In genomic region chrIII:13258163-13258562, ce11 we compare ENCODE assay signal across 8 worm cellular contexts.
TF ChIP-seq lines count a peak whose summit lies in the region.

No protein-coding gene starts in this region.

TF ChIP-seq in whole organism, L1 larva, 84 proteins besides CTCF, POLR2A, EP300 and RAD21 (continues in another document):
- no peak for TF ChIP-seq ceh-8 (GFP tag; optimal IDR thresholded peaks at IDR 0.05; lab: Kevin White, UChicago)
- no peak for TF ChIP-seq nhr-12 (tag; optimal IDR thresholded peaks at IDR 0.05; lab: Kevin White, UChicago)
- peak; percentile 31 for TF ChIP-seq nhr-47 (tag; optimal IDR thresholded peaks at IDR 0.05; lab: Kevin White, UChicago)
- no peak for TF ChIP-seq zag-1 (tag; optimal IDR thresholded peaks at IDR 0.05; lab: Kevin White, UChicago)
- TF ChIP-seq nhr-11 (tag; optimal IDR thresholded peaks at IDR 0.05; lab: Kevin White, UChicago), result no peak
- TF ChIP-seq isw-1 (GFP tag; IDR thresholded peaks at IDR 0.05; lab: Robert Waterston, UW), result peak; percentile 5; the same call in 1 of the 2 replicates
- peak; percentile 34 for TF ChIP-seq snu-23 (GFP tag; optimal IDR thresholded peaks at IDR 0.05; lab: Kevin White, UChicago)
- no peak for TF ChIP-seq hpl-2 (GFP tag; optimal IDR thresholded peaks at IDR 0.05; lab: Kevin White, UChicago)
- no peak for TF ChIP-seq sox-4 (tag; optimal IDR thresholded peaks at IDR 0.05; lab: Kevin White, UChicago)
- no peak for TF ChIP-seq ceh-88 (GFP tag; IDR thresholded peaks at IDR 0.05; lab: Robert Waterston, UW)
- no peak for TF ChIP-seq mef-2 (tag; optimal IDR thresholded peaks at IDR 0.05; lab: Kevin White, UChicago)
- TF ChIP-seq unc-30 (tag; optimal IDR thresholded peaks at IDR 0.05; lab: Kevin White, UChicago), result no peak

TF ChIP-seq in whole organism, L2 larva, 48 proteins besides CTCF, POLR2A, EP300 and RAD21 (continues in another document):
- TF ChIP-seq lin-11 (tag; optimal IDR thresholded peaks at IDR 0.05; lab: Kevin White, UChicago) (peak; percentile 15), F13H6.1 (tag; optimal IDR thresholded peaks at IDR 0.05; lab: Kevin White, UChicago) (peak; percentile 22), ceh-82 (tag; optimal IDR thresholded peaks at IDR 0.05; lab: Kevin White, UChicago) (no peak), lin-13 (GFP tag; optimal IDR thresholded peaks at IDR 0.05; lab: Kevin White, UChicago) (peak; percentile 7), zag-1 (tag; optimal IDR thresholded peaks at IDR 0.05; lab: Kevin White, UChicago) (no peak), crh-2 (tag; optimal IDR thresholded peaks at IDR 0.05; lab: Kevin White, UChicago) (peak; percentile 3), unc-55 (GFP tag; optimal IDR thresholded peaks at IDR 0.05; lab: Kevin White, UChicago) (peak; percentile 43), sem-4 (tag; optimal IDR thresholded peaks at IDR 0.05; lab: Kevin White, UChicago) (peak; percentile 69), nhr-21 (tag; optimal IDR thresholded peaks at IDR 0.05; lab: Kevin White, UChicago) (no peak), elt-3 (tag; optimal IDR thresholded peaks at IDR 0.05; lab: Kevin White, UChicago) (no peak), lsy-2 (tag; optimal IDR thresholded peaks at IDR 0.05; lab: Kevin White, UChicago) (peak in 1 of 2 experiments; percentile 32)

TF ChIP-seq in whole organism, L3 larva, 47 proteins besides CTCF, POLR2A, EP300 and RAD21:
- no peak for TF ChIP-seq nhr-237 (tag; optimal IDR thresholded peaks at IDR 0.05; lab: Kevin White, UChicago)
- no peak for TF ChIP-seq ceh-28 (tag; optimal IDR thresholded peaks at IDR 0.05; lab: Kevin White, UChicago)
- TF ChIP-seq sea-2 (GFP tag; optimal IDR thresholded peaks at IDR 0.05; lab: Kevin White, UChicago), result peak; percentile 26
- peak; percentile 2 for TF ChIP-seq hmg-11 (tag; optimal IDR thresholded peaks at IDR 0.05; lab: Kevin White, UChicago)
- TF ChIP-seq nfya-1 (tag; optimal IDR thresholded peaks at IDR 0.05; lab: Kevin White, UChicago; ENCODE audit: insufficient read depth), result peak; percentile 55
- TF ChIP-seq unc-62 (GFP tag; optimal IDR thresholded peaks at IDR 0.05; lab: Kevin White, UChicago), result no peak
- TF ChIP-seq lin-15B (tag; optimal IDR thresholded peaks at IDR 0.05; lab: Kevin White, UChicago), result peak; percentile 25

TF ChIP-seq in whole organism, L4 larva, 104 proteins besides CTCF, POLR2A, EP300 and RAD21 (continues in another document):
- TF ChIP-seq mdl-1 (tag; optimal IDR thresholded peaks at IDR 0.05; lab: Kevin White, UChicago) (peak in 1 of 2 experiments; percentile 30), F26F4.8 (GFP tag; conservative IDR thresholded peaks at IDR 0.05; lab: Robert Waterston, UW) (no peak), ceh-32 (tag; optimal IDR thresholded peaks at IDR 0.05; lab: Kevin White, UChicago; ENCODE audit: poor library complexity) (no peak), daf-16 (GFP tag; optimal IDR thresholded peaks at IDR 0.05; lab: Kevin White, UChicago) (no peak), daf-16 (tag; optimal IDR thresholded peaks at IDR 0.05; lab: Kevin White, UChicago) (no peak), ama-1 (optimal IDR thresholded peaks at IDR 0.05; lab: Kevin White, UChicago) (no peak), hlh-30 (tag; optimal IDR thresholded peaks at IDR 0.05; lab: Kevin White, UChicago; ENCODE audit: insufficient read depth) (peak; percentile 20), vab-7 (GFP tag; IDR thresholded peaks at IDR 0.05; lab: Robert Waterston, UW) (no peak), pqm-1 (tag; optimal IDR thresholded peaks at IDR 0.05; lab: Kevin White, UChicago) (no peak), mep-1 (tag; optimal IDR thresholded peaks at IDR 0.05; lab: Kevin White, UChicago) (peak; percentile 14), zfp-3 (GFP tag; conservative IDR thresholded peaks at IDR 0.05; lab: Robert Waterston, UW) (no peak), dpl-1 (GFP tag; optimal IDR thresholded peaks at IDR 0.05; lab: Kevin White, UChicago) (peak; percentile 18), fkh-10 (GFP tag; optimal IDR thresholded peaks at IDR 0.05; lab: Kevin White, UChicago) (peak; percentile 24)

TF ChIP-seq in whole organism, early embryonic, 17 proteins besides CTCF, POLR2A, EP300 and RAD21:
- TF ChIP-seq flt-1 (GFP tag; IDR thresholded peaks at IDR 0.05; lab: Robert Waterston, UW) (no peak), hnd-1 (tag; optimal IDR thresholded peaks at IDR 0.05; lab: Kevin White, UChicago) (no peak), hmg-4 (GFP tag; optimal IDR thresholded peaks at IDR 0.05; lab: Kevin White, UChicago) (peak; percentile 30)

TF ChIP-seq in whole organism, late embryonic, 69 proteins besides CTCF, POLR2A, EP300 and RAD21:
- TF ChIP-seq sdc-2 (tag; optimal IDR thresholded peaks at IDR 0.05; lab: Kevin White, UChicago) (no peak), ceh-22 (tag; optimal IDR thresholded peaks at IDR 0.05; lab: Kevin White, UChicago) (no peak), ref-2 (tag; optimal IDR thresholded peaks at IDR 0.05; lab: Kevin White, UChicago) (peak; percentile 51), ceh-9 (tag; optimal IDR thresholded peaks at IDR 0.05; lab: Kevin White, UChicago) (no peak), hlh-8 (tag; optimal IDR thresholded peaks at IDR 0.05; lab: Kevin White, UChicago) (no peak), nfya-1 (tag; optimal IDR thresholded peaks at IDR 0.05; lab: Kevin White, UChicago) (peak; percentile 41), Y22D7AL.16 (tag; optimal IDR thresholded peaks at IDR 0.05; lab: Kevin White, UChicago) (no peak), unc-42 (tag; optimal IDR thresholded peaks at IDR 0.05; lab: Kevin White, UChicago) (peak; percentile 65), npax-4 (tag; optimal IDR thresholded peaks at IDR 0.05; lab: Kevin White, UChicago) (no peak), mec-3 (tag; optimal IDR thresholded peaks at IDR 0.05; lab: Kevin White, UChicago; ENCODE audit: borderline replicate concordance) (no peak), pqm-1 (tag; optimal IDR thresholded peaks at IDR 0.05; lab: Kevin White, UChicago) (no peak), ceh-19 (GFP tag; optimal IDR thresholded peaks at IDR 0.05; lab: Kevin White, UChicago) (peak; percentile 63), ceh-31 (tag; optimal IDR thresholded peaks at IDR 0.05; lab: Kevin White, UChicago) (peak; percentile 71), ceh-34 (tag; optimal IDR thresholded peaks at IDR 0.05; lab: Kevin White, UChicago) (peak; percentile 67), sox-2 (GFP tag; IDR thresholded peaks at IDR 0.05; lab: Robert Waterston, UW) (no peak), unc-55 (GFP tag; optimal IDR thresholded peaks at IDR 0.05; lab: Kevin White, UChicago) (peak; percentile 1)

TF ChIP-seq in whole organism, mixed stage, embryonic, 35 proteins besides CTCF, POLR2A, EP300 and RAD21:
- TF ChIP-seq ceh-39 (tag; optimal IDR thresholded peaks at IDR 0.05; lab: Kevin White, UChicago) (peak; percentile 12), mls-2 (tag; optimal IDR thresholded peaks at IDR 0.05; lab: Kevin White, UChicago) (peak; percentile 7), tbx-8 (GFP tag; optimal IDR thresholded peaks at IDR 0.05; lab: Kevin White, UChicago) (no peak), ces-1 (GFP tag; optimal IDR thresholded peaks at IDR 0.05; lab: Kevin White, UChicago) (peak; percentile 86), lin-13 (tag; optimal IDR thresholded peaks at IDR 0.05; lab: Kevin White, UChicago) (peak; percentile 0), hlh-1 (tag; optimal IDR thresholded peaks at IDR 0.05; lab: Kevin White, UChicago) (peak; percentile 14), ceh-83 (GFP tag; optimal IDR thresholded peaks at IDR 0.05; lab: Kevin White, UChicago) (no peak), ztf-11 (tag; optimal IDR thresholded peaks at IDR 0.05; lab: Kevin White, UChicago) (no peak), nhr-12 (tag; optimal IDR thresholded peaks at IDR 0.05; lab: Kevin White, UChicago) (no peak), snpc-4 (tag; optimal IDR thresholded peaks at IDR 0.05; lab: Kevin White, UChicago) (no peak), zip-8 (tag; optimal IDR thresholded peaks at IDR 0.05; lab: Kevin White, UChicago) (no peak), lin-32 (GFP tag; optimal IDR thresholded peaks at IDR 0.05; lab: Kevin White, UChicago) (peak; percentile 15), blmp-1 (tag; optimal IDR thresholded peaks at IDR 0.05; lab: Kevin White, UChicago) (no peak), cnd-1 (tag; optimal IDR thresholded peaks at IDR 0.05; lab: Kevin White, UChicago) (peak; percentile 87), nhr-2 (tag; optimal IDR thresholded peaks at IDR 0.05; lab: Kevin White, UChicago) (no peak)
TF ChIP-seq in whole organism, mixed stage, embryonic: peak in this region for 7.

TF ChIP-seq in whole organism, young adult, 124 proteins besides CTCF, POLR2A, EP300 and RAD21:
- peak; percentile 9 for TF ChIP-seq ceh-27 (GFP tag; optimal IDR thresholded peaks at IDR 0.05; lab: Kevin White, UChicago)
- peak; percentile 50; the same call in 1 of the 2 replicates for TF ChIP-seq hmg-1.2 (GFP tag; IDR thresholded peaks at IDR 0.05; lab: Robert Waterston, UW)
- peak; percentile 53; the same call in 1 of the 2 replicates for TF ChIP-seq zfh-2 (GFP tag; conservative IDR thresholded peaks at IDR 0.05; lab: Robert Waterston, UW)
- no peak for TF ChIP-seq F52B5.7 (tag; optimal IDR thresholded peaks at IDR 0.05; lab: Kevin White, UChicago)
